Fruit fly (Drosophila melanogaster): ENCODE results near the gene Src64B.

dm6 chr3L:4551810-4552209, 74.2 kb downstream of the Src64B start:
- TF ChIP-seq Pif1B (GFP tag; optimal IDR thresholded peaks at IDR 0.05): no peak
- no peak for TF ChIP-seq CG14655 (GFP tag; optimal IDR thresholded peaks at IDR 0.05)
- TF ChIP-seq CG13204 (GFP tag; optimal IDR thresholded peaks at IDR 0.05): no peak
- TF ChIP-seq CG17806 (tag; optimal IDR thresholded peaks at IDR 0.05): no peak
- no peak for TF ChIP-seq CG32121 (GFP tag; IDR thresholded peaks at IDR 0.05)
- no peak for TF ChIP-seq CG4496 (GFP tag; IDR thresholded peaks at IDR 0.05)
- TF ChIP-seq Ets98B (GFP tag; IDR thresholded peaks at IDR 0.05): no peak
